Worm (Caenorhabditis elegans): ENCODE measurements around the gene ttr-2.

DNA sequence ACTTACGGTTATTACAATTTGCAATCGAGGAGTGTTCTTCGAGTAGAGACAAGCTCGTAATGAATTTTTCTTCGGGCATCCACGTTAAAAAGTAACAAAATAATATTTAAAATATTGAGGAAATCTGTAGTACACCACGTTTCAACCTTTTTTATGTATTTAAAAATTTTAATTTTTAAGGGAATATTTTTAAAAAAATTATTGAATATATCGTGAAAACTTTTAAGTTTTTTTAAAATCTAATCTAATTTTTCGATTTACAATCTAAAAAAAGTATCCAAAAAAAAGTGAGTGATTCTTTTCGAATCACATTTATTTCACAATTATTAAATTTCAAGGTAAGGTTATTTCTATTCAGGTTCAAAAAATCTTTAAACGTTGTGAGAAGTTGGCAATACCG is 17.2 kb downstream of the ttr-2 start, which contains the start of gene gln-2:
- no peak for TF ChIP-seq mep-1 (tag; optimal IDR thresholded peaks at IDR 0.05)
- TF ChIP-seq dpl-1 (GFP tag; optimal IDR thresholded peaks at IDR 0.05): no peak
- no peak for TF ChIP-seq egl-27 (tag; optimal IDR thresholded peaks at IDR 0.05)
- no peak for TF ChIP-seq xbp-1 (tag; optimal IDR thresholded peaks at IDR 0.05)

Measured in whole organism, L1 larva.